Fruit fly (Drosophila melanogaster): ENCODE measurements around the gene Sptr.

- no peak for TF ChIP-seq CG11762 (GFP tag; optimal IDR thresholded peaks at IDR 0.05; ENCODE audit: insufficient read depth)
- TF ChIP-seq CG10631 (GFP tag; optimal IDR thresholded peaks at IDR 0.05), result no peak
- no peak for TF ChIP-seq Gug (GFP tag; IDR thresholded peaks at IDR 0.05)
- no peak for TF ChIP-seq Blimp-1 (GFP tag; optimal IDR thresholded peaks at IDR 0.05)
- no peak for TF ChIP-seq Eip78C (GFP tag)
- TF ChIP-seq Met (GFP tag; optimal IDR thresholded peaks at IDR 0.05), result peak; percentile 13
- no peak for TF ChIP-seq CG6854 (GFP tag; optimal IDR thresholded peaks at IDR 0.05)
- no peak for TF ChIP-seq achi (GFP tag; optimal IDR thresholded peaks at IDR 0.05)
- TF ChIP-seq lz (GFP tag; optimal IDR thresholded peaks at IDR 0.05), result no peak
- TF ChIP-seq CG15336 (GFP tag; IDR thresholded peaks at IDR 0.05), result no peak
- TF ChIP-seq CG10669 (GFP tag; optimal IDR thresholded peaks at IDR 0.05), result no peak
- TF ChIP-seq CG6163 (GFP tag; IDR thresholded peaks at IDR 0.05), result no peak
Observed at dm6 chrX:8468962-8469459, 4.8 kb upstream of the Sptr start, which contains the start of gene CG12116.

All from whole organism, prepupa.